Worm (Caenorhabditis elegans): ENCODE data around the gene C03A3.3.

ce11 chrX:11317939-11318338, 49.1 kb upstream of the C03A3.3 start, which contains the start of gene hizr-1:
- no peak for TF ChIP-seq rcor-1 (GFP tag; IDR thresholded peaks at IDR 0.05)
- no peak for TF ChIP-seq tbp1 (GFP tag; optimal IDR thresholded peaks at IDR 0.05)
- TF ChIP-seq fkh-3 (tag; optimal IDR thresholded peaks at IDR 0.05) = no peak
- no peak for TF ChIP-seq snpc-4 (GFP tag; optimal IDR thresholded peaks at IDR 0.05)
- TF ChIP-seq snpc-4 (tag; optimal IDR thresholded peaks at IDR 0.05) = no peak
- no peak for TF ChIP-seq cebp-2 (GFP tag; IDR thresholded peaks at IDR 0.05)
- TF ChIP-seq aptf-2 (GFP tag; conservative IDR thresholded peaks at IDR 0.05) = no peak
- TF ChIP-seq pbrm-1 (GFP tag; IDR thresholded peaks at IDR 0.05) = no peak
- no peak for TF ChIP-seq B0261.1 (tag; optimal IDR thresholded peaks at IDR 0.05)
- no peak for TF ChIP-seq hlh-12 (tag; optimal IDR thresholded peaks at IDR 0.05)
- no peak for TF ChIP-seq sea-2 (GFP tag; IDR thresholded peaks at IDR 0.05)
- no peak for TF ChIP-seq chd-7 (tag; optimal IDR thresholded peaks at IDR 0.05)
- no peak for TF ChIP-seq K11D2.4 (GFP tag; IDR thresholded peaks at IDR 0.05)
